Fruit fly (Drosophila melanogaster) whole organism, prepupa: Measurements from ENCODE around the gene ppan.

Source experiments
- Blimp-1 ChIP-seq: fragments of 200-800 bp; sonication (Bioruptor generic); optimal IDR thresholded peaks from 3 replicates; lab custom pipeline; 2017; ENCODE audit warnings: missing biosample characterization, missing genetic modification characterization, mild to moderate bottlenecking, moderate library complexity, missing genetic modification reagents
- CG10631 ChIP-seq: fragments of 200-800 bp; sonication (Bioruptor generic); optimal IDR thresholded peaks from 2 replicates; lab custom pipeline; 2016; ENCODE audit warnings: missing biosample characterization, missing genetic modification characterization
- CG10669 ChIP-seq: fragments of 200-800 bp; sonication (Bioruptor generic); optimal IDR thresholded peaks from 3 replicates; lab custom pipeline; 2018; ENCODE audit warnings: missing biosample characterization, mild to moderate bottlenecking, missing genetic modification characterization, moderate library complexity
- CG11294 ChIP-seq: fragments of 200-800 bp; sonication (Bioruptor generic); IDR thresholded peaks from 2 replicates; pipeline ENCODE4 v1.3.6; 2022; ENCODE audit warnings: missing biosample characterization, missing genetic modification characterization
- CG11902 ChIP-seq: fragments of 200-800 bp; sonication (Bioruptor generic); optimal IDR thresholded peaks from 3 replicates; lab custom pipeline; 2016; ENCODE audit warnings: missing biosample characterization, missing genetic modification characterization
- CG15336 ChIP-seq: fragments of 200-800 bp; sonication (Bioruptor generic); IDR thresholded peaks from 2 replicates; pipeline ENCODE4 v1.3.6; 2022; ENCODE audit warnings: missing biosample characterization, missing genetic modification characterization
- CG32006 ChIP-seq: fragments of 200-800 bp; sonication (Bioruptor generic); optimal IDR thresholded peaks from 3 replicates; lab custom pipeline; 2017; ENCODE audit warnings: missing biosample characterization, mild to moderate bottlenecking, missing genetic modification characterization
- CG6792 ChIP-seq: fragments of 200-800 bp; sonication (Bioruptor generic); optimal IDR thresholded peaks from 3 replicates; lab custom pipeline; 2016; ENCODE audit warnings: missing biosample characterization, missing genetic modification characterization
- CG6808 ChIP-seq: fragments of 200-800 bp; sonication (Bioruptor generic); optimal IDR thresholded peaks from 3 replicates; lab custom pipeline; 2017; ENCODE audit warnings: missing biosample characterization, missing genetic modification characterization, mild to moderate bottlenecking, moderate library complexity, missing genetic modification reagents
- CG8319 ChIP-seq: fragments of 200-800 bp; sonication (Bioruptor generic); optimal IDR thresholded peaks from 3 replicates; lab custom pipeline; 2016; ENCODE audit warnings: missing biosample characterization, missing genetic modification characterization
- Eip78C ChIP-seq: fragments of 200-800 bp; sonication (Bioruptor generic); peaks from one replicate; lab custom pipeline; 2016; ENCODE audit warnings: missing biosample characterization, missing genetic modification characterization
- Eip93F ChIP-seq: fragments of 200-800 bp; sonication (Bioruptor generic); optimal IDR thresholded peaks from 2 replicates; lab custom pipeline; 2016; ENCODE audit warnings: missing biosample characterization, mild to moderate bottlenecking, missing genetic modification characterization
- Hr39 ChIP-seq: fragments of 200-800 bp; sonication (Bioruptor generic); optimal IDR thresholded peaks from 2 replicates; lab custom pipeline; 2016; ENCODE audit warnings: missing biosample characterization, missing genetic modification characterization
- Hr4 ChIP-seq: fragments of 200-800 bp; sonication (Bioruptor generic); optimal IDR thresholded peaks from 3 replicates; lab custom pipeline; 2016; ENCODE audit warnings: missing biosample characterization, missing genetic modification characterization
- Sox14 ChIP-seq: fragments of 200-800 bp; sonication (Bioruptor generic); optimal IDR thresholded peaks from 3 replicates; lab custom pipeline; 2016; ENCODE audit warnings: missing biosample characterization, missing genetic modification characterization
- achi ChIP-seq: fragments of 200-800 bp; sonication (Bioruptor generic); optimal IDR thresholded peaks from 3 replicates; lab custom pipeline; 2016; ENCODE audit warnings: missing biosample characterization, missing genetic modification characterization
- acj6 ChIP-seq: fragments of 200-800 bp; sonication (Bioruptor generic); optimal IDR thresholded peaks from 3 replicates; lab custom pipeline; 2016; ENCODE audit warnings: missing biosample characterization, missing genetic modification characterization
- cyc ChIP-seq: fragments of 200-800 bp; sonication (Bioruptor generic); optimal IDR thresholded peaks from 3 replicates; lab custom pipeline; 2016; ENCODE audit warnings: missing biosample characterization, missing genetic modification characterization
- dac ChIP-seq: fragments of 200-800 bp; sonication (Bioruptor generic); optimal IDR thresholded peaks from 2 replicates; lab custom pipeline; 2017; ENCODE audit warnings: missing biosample characterization, mild to moderate bottlenecking, missing genetic modification characterization
- dsx ChIP-seq: fragments of 200-800 bp; optimal IDR thresholded peaks from 3 replicates; lab custom pipeline; 2019; ENCODE audit warnings: missing biosample characterization, mild to moderate bottlenecking, missing genetic modification characterization, moderate library complexity; ENCODE audit not compliant: poor library complexity, severe bottlenecking
- eg ChIP-seq: fragments of 200-800 bp; sonication (Bioruptor generic); IDR thresholded peaks from 3 replicates; pipeline ENCODE4 v1.3.6; 2022; ENCODE audit warnings: missing biosample characterization, missing genetic modification characterization
- esn ChIP-seq: fragments of 200-800 bp; sonication (Bioruptor generic); optimal IDR thresholded peaks from 2 replicates; lab custom pipeline; 2016; ENCODE audit warnings: missing biosample characterization, mild to moderate bottlenecking, missing genetic modification characterization, moderate library complexity
- fd85E ChIP-seq: fragments of 200-800 bp; sonication (Bioruptor generic); optimal IDR thresholded peaks from 3 replicates; lab custom pipeline; 2016; ENCODE audit warnings: missing biosample characterization, missing genetic modification characterization
- fkh ChIP-seq: fragments of 200-800 bp; sonication (Bioruptor generic); optimal IDR thresholded peaks from 3 replicates; lab custom pipeline; 2017; ENCODE audit warnings: missing biosample characterization, mild to moderate bottlenecking, missing genetic modification characterization, moderate library complexity
- net ChIP-seq: fragments of 200-800 bp; sonication (Bioruptor generic); optimal IDR thresholded peaks from 3 replicates; lab custom pipeline; 2016; ENCODE audit warnings: missing biosample characterization, missing genetic modification characterization
- salr ChIP-seq, 2 experiments: fragments of 200-800 bp; sonication (Bioruptor generic); optimal IDR thresholded peaks; 3 replicates each; lab custom pipeline; 2016 to 2018; ENCODE audit warnings: missing biosample characterization in 2 of 2, missing genetic modification characterization in 2 of 2, mild to moderate bottlenecking in 1 of 2
- ss ChIP-seq, 2 experiments: fragments of 200-800 bp; sonication (Bioruptor generic); optimal IDR thresholded peaks; 2 replicates in 1 of 2; 3 replicates in 1 of 2; lab custom pipeline; 2017 to 2018; ENCODE audit warnings: mild to moderate bottlenecking in 2 of 2, missing biosample characterization in 2 of 2, missing genetic modification characterization in 2 of 2, moderate library complexity in 1 of 2
- vri ChIP-seq: fragments of 200-800 bp; sonication (Bioruptor generic); optimal IDR thresholded peaks from 3 replicates; lab custom pipeline; 2016; ENCODE audit warnings: missing biosample characterization, mild to moderate bottlenecking, missing genetic modification characterization

The ppan gene

dm6 chr3R:21116057-21116456 is at the start of gene ppan:
ppan (plus strand) TSS chr3R:21116254.
- TF ChIP-seq Eip78C (GFP tag; lab: Kevin White, UChicago) (peak; percentile 44), Hr4 (GFP tag; lab: Kevin White, UChicago) (no peak), CG8319 (GFP tag; lab: Kevin White, UChicago) (no peak), acj6 (GFP tag; lab: Kevin White, UChicago) (no peak), Eip93F (no peak), ss (GFP tag; optimal IDR thresholded peaks at IDR 0.05; lab: Kevin White, UChicago) (no peak), Hr39 (GFP tag; lab: Kevin White, UChicago) (no peak), Sox14 (GFP tag; lab: Kevin White, UChicago) (peak; percentile 47), esn (peak; percentile 0), salr (GFP tag; optimal IDR thresholded peaks at IDR 0.05; lab: Kevin White, UChicago) (no peak), CG6792 (GFP tag; lab: Kevin White, UChicago) (no peak), CG10669 (GFP tag; lab: Kevin White, UChicago) (no peak), CG15336 (GFP tag; lab: Robert Waterston, UW) (no peak), CG11902 (no peak), fd85E (GFP tag; lab: Kevin White, UChicago) (no peak), dsx (GFP tag; lab: Kevin White, UChicago) (peak; percentile 24)
- TF ChIP-seq, all 60 proteins: peak for 4

dm6 chr3R:21066469-21067284 is 49.4 kb upstream of the ppan start:
- 0 out of 2 replicates have a peak, but pooled peaks have one; percentile 32 for TF ChIP-seq CG15336 (GFP tag; lab: Robert Waterston, UW)
- TF ChIP-seq fkh (GFP tag; lab: Kevin White, UChicago) = peak; percentile 71
- peak; percentile 16; the same call in 1 of the 3 replicates for TF ChIP-seq eg (GFP tag; lab: Robert Waterston, UW)
- no peak for TF ChIP-seq CG10631 (GFP tag; lab: Kevin White, UChicago)
- no peak for TF ChIP-seq fd85E (GFP tag; lab: Kevin White, UChicago)
- TF ChIP-seq Eip78C (GFP tag; lab: Kevin White, UChicago) = peak; percentile 46
- TF ChIP-seq Blimp-1 (GFP tag; lab: Kevin White, UChicago) = peak; percentile 12

dm6 chr3R:21067543-21067942 is 48.5 kb upstream of the ppan start:
- TF ChIP-seq CG11902 = no peak
- peak; percentile 65 for TF ChIP-seq vri (GFP tag; lab: Kevin White, UChicago)
- TF ChIP-seq CG8319 (GFP tag; lab: Kevin White, UChicago) = no peak
- TF ChIP-seq, all 60 proteins: peak for 1

- no peak for TF ChIP-seq net
- TF ChIP-seq dac (GFP tag; lab: Kevin White, UChicago) = no peak
- no peak for TF ChIP-seq CG11294
- TF ChIP-seq CG32006 = no peak
These were observed 46.3 kb upstream of the ppan start for dm6 chr3R:21069742-21070141.

- TF ChIP-seq dsx (GFP tag; lab: Kevin White, UChicago) (no peak), salr (GFP tag; optimal IDR thresholded peaks at IDR 0.05; lab: Kevin White, UChicago) (no peak), Blimp-1 (GFP tag; lab: Kevin White, UChicago) (no peak), net (no peak), achi (no peak), Hr39 (GFP tag; lab: Kevin White, UChicago) (no peak), cyc (no peak), Eip93F (no peak), eg (GFP tag; lab: Robert Waterston, UW) (no peak), CG6808 (GFP tag; lab: Kevin White, UChicago) (no peak)
These were observed 44.7 kb upstream of the ppan start for dm6 chr3R:21071312-21071711.
